Fruit fly (Drosophila melanogaster): ENCODE measurements around the gene Eip74EF.

Eip74EF gene

DNA sequence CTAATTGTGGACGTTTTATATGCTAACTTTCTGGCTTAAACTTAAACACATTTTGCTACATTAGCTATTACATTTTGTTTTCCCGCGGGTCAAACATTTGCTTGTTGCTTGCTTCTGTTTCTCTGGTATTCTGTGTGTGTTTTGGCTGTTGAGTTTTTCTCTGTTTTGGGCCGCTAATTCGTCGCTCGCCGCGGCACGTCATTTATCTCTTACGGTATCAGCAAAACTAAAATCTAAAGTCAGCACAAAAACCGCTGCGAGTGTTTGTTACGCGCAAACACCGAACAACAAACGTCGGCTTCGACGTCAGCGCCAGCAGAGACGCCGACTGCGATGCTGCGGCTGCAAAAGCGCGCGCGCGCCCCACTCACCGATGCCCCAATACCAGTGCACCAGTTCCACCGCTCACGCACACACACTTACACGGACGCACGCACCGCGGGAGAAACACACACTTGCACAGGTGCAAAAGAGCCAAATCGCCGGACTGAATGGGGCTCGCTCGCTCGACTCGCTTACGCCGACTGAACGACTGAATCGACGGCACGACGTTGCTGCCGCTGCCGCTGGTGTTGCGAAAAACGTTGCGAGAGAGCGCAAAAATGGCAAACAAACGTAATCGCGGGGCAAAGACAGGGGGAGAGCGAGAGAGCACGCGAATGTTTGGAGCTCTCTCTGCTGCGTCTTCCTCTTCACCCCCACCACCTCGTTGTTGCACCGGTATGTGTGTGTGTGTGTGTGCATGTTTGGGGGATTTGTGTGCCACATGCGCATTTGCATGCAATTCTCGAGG, 42.8 kb downstream of the Eip74EF start (continued):
- TF ChIP-seq ems (GFP tag; optimal IDR thresholded peaks at IDR 0.05), result no peak
- peak; percentile 23 for TF ChIP-seq sd (tag; optimal IDR thresholded peaks at IDR 0.05)
- TF ChIP-seq CG13296 (GFP tag; optimal IDR thresholded peaks at IDR 0.05), result no peak

DNA sequence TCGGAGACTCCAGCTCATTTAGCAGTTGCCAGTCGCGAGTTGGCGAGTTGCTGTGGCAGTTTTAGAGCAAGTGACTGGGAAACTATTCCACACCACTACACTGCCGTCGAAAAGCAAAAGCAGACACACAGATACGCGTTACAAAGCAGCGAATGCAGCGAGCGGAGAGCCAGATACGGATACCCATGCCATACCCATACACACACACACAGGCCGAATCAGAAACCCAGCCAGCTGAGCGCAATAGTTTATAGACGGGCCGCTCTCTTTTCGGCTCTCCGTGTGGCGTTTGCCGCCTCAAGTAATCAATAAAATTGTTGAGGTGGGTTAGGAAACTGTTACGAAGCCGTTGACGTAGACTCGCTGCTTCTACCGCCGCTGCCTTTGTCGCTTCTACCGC, 45.3 kb downstream of the Eip74EF start:
- no peak for TF ChIP-seq CG18262 (tag; optimal IDR thresholded peaks at IDR 0.05)
- no peak for TF ChIP-seq bab2 (GFP tag; optimal IDR thresholded peaks at IDR 0.05)
- no peak for TF ChIP-seq fu2 (GFP tag; optimal IDR thresholded peaks at IDR 0.05)
- no peak for TF ChIP-seq toy (GFP tag; IDR thresholded peaks at IDR 0.05)
- no peak for TF ChIP-seq gro (GFP tag; optimal IDR thresholded peaks at IDR 0.05)
- TF ChIP-seq Drgx (GFP tag; IDR thresholded peaks at IDR 0.05), result peak; percentile 43
- TF ChIP-seq Vsx1 (GFP tag; optimal IDR thresholded peaks at IDR 0.05), result no peak
- no peak for TF ChIP-seq ranshi (GFP tag; IDR thresholded peaks at IDR 0.05)
- no peak for TF ChIP-seq Sox100B (GFP tag; optimal IDR thresholded peaks at IDR 0.05)
- TF ChIP-seq CG14667 (GFP tag; IDR thresholded peaks at IDR 0.05), result no peak
- no peak for TF ChIP-seq Hmr (GFP tag; optimal IDR thresholded peaks at IDR 0.05)
- TF ChIP-seq CG11560 (tag; IDR thresholded peaks at IDR 0.05), result no peak
- no peak for TF ChIP-seq cas (GFP tag; IDR thresholded peaks at IDR 0.05)
- TF ChIP-seq esg (GFP tag; conservative IDR thresholded peaks at IDR 0.05), result no peak
- peak; percentile 93 for TF ChIP-seq CG8281 (tag; optimal IDR thresholded peaks at IDR 0.05)
- TF ChIP-seq Adf1 (GFP tag; IDR thresholded peaks at IDR 0.05), result peak; percentile 86
- no peak for TF ChIP-seq CG3163 (GFP tag; optimal IDR thresholded peaks at IDR 0.05)
- no peak for TF ChIP-seq Ravus (GFP tag; IDR thresholded peaks at IDR 0.05)
- TF ChIP-seq CG2199 (GFP tag; IDR thresholded peaks at IDR 0.05), result 0 out of 3 replicates have a peak, but pooled peaks have one; percentile 43
- no peak for TF ChIP-seq otp (GFP tag; IDR thresholded peaks at IDR 0.05)
- no peak for TF ChIP-seq BEAF-32 (GFP tag; optimal IDR thresholded peaks at IDR 0.05)
- TF ChIP-seq onecut (GFP tag; IDR thresholded peaks at IDR 0.05), result peak; percentile 100
- TF ChIP-seq ems (GFP tag; optimal IDR thresholded peaks at IDR 0.05), result no peak
- TF ChIP-seq gcm2 (GFP tag; optimal IDR thresholded peaks at IDR 0.05), result no peak
- no peak for TF ChIP-seq CG10543 (GFP tag; optimal IDR thresholded peaks at IDR 0.05)
- no peak for TF ChIP-seq CG10274 (GFP tag; optimal IDR thresholded peaks at IDR 0.05)
- TF ChIP-seq CG7987 (GFP tag; optimal IDR thresholded peaks at IDR 0.05), result no peak
- peak; percentile 77 to 85 for TF ChIP-seq Trl (optimal IDR thresholded peaks at IDR 0.05)
- no peak for TF ChIP-seq Trl (GFP tag; optimal IDR thresholded peaks at IDR 0.05)
- no peak for TF ChIP-seq H15 (GFP tag; IDR thresholded peaks at IDR 0.05)
- no peak for TF ChIP-seq Dp (GFP tag; optimal IDR thresholded peaks at IDR 0.05)
- no peak for TF ChIP-seq CG4617 (GFP tag; optimal IDR thresholded peaks at IDR 0.05; ENCODE audit: borderline replicate concordance)
- TF ChIP-seq sna (GFP tag; IDR thresholded peaks at IDR 0.05; ENCODE audit: partially characterized antibody), result 0 out of 2 replicates have a peak, but pooled peaks have one; percentile 45
- TF ChIP-seq CG6689 (GFP tag; IDR thresholded peaks at IDR 0.05), result no peak
- TF ChIP-seq Fer3 (tag; optimal IDR thresholded peaks at IDR 0.05), result no peak
- peak; percentile 52; the same call in 1 of the 3 replicates for TF ChIP-seq CG6791 (GFP tag; IDR thresholded peaks at IDR 0.05; ENCODE audit: partially characterized antibody)
- TF ChIP-seq aop (GFP tag; IDR thresholded peaks at IDR 0.05), result no peak
- TF ChIP-seq abd-A (tag; optimal IDR thresholded peaks at IDR 0.05), result no peak
- TF ChIP-seq lab (GFP tag; optimal IDR thresholded peaks at IDR 0.05), result no peak
- no peak for TF ChIP-seq Dfd (GFP tag; optimal IDR thresholded peaks at IDR 0.05)
- no peak for TF ChIP-seq CG10209 (GFP tag; optimal IDR thresholded peaks at IDR 0.05)
- TF ChIP-seq CG9817 (tag; optimal IDR thresholded peaks at IDR 0.05), result no peak
- TF ChIP-seq pita (GFP tag; optimal IDR thresholded peaks at IDR 0.05), result no peak
- TF ChIP-seq eyg (GFP tag; optimal IDR thresholded peaks at IDR 0.05), result no peak
- no peak for TF ChIP-seq amos (GFP tag; IDR thresholded peaks at IDR 0.05; ENCODE audit: partially characterized antibody)
- TF ChIP-seq Hand (GFP tag; optimal IDR thresholded peaks at IDR 0.05), result no peak
